Fruit fly (Drosophila melanogaster) whole organism, prepupa: ENCODE results near the gene pyd.

Source experiments
- CG3032 ChIP-seq: fragments of 200-800 bp; optimal IDR thresholded peaks from 2 replicates; lab custom pipeline; 2019; ENCODE audit warnings: missing biosample characterization, mild to moderate bottlenecking, missing genetic modification characterization, moderate library complexity
- CG6854 ChIP-seq: fragments of 200-800 bp; sonication (Bioruptor generic); optimal IDR thresholded peaks from 2 replicates; lab custom pipeline; 2017; ENCODE audit warnings: missing biosample characterization, mild to moderate bottlenecking, missing genetic modification characterization
- CG7368 ChIP-seq: fragments of 200-800 bp; sonication (Bioruptor generic); optimal IDR thresholded peaks from 3 replicates; lab custom pipeline; 2016; ENCODE audit warnings: missing biosample characterization, missing genetic modification characterization
- Gug ChIP-seq: fragments of 200-800 bp; sonication (Bioruptor generic); IDR thresholded peaks from 2 replicates; pipeline ENCODE4 v1.3.6; 2022; ENCODE audit warnings: missing biosample characterization, missing genetic modification characterization
- Hr4 ChIP-seq: fragments of 200-800 bp; sonication (Bioruptor generic); optimal IDR thresholded peaks from 3 replicates; lab custom pipeline; 2016; ENCODE audit warnings: missing biosample characterization, missing genetic modification characterization
- Lpt ChIP-seq: fragments of 200-800 bp; sonication (Bioruptor generic); optimal IDR thresholded peaks from 3 replicates; lab custom pipeline; 2016; ENCODE audit warnings: missing biosample characterization, missing genetic modification characterization
- OdsH ChIP-seq: fragments of 200-800 bp; sonication (Bioruptor generic); optimal IDR thresholded peaks from 3 replicates; lab custom pipeline; 2016; ENCODE audit warnings: missing biosample characterization, missing genetic modification characterization
- Smox ChIP-seq: fragments of 200-800 bp; sonication (Bioruptor generic); optimal IDR thresholded peaks from 3 replicates; lab custom pipeline; 2016; ENCODE audit warnings: missing biosample characterization, missing genetic modification characterization
- Sox102F ChIP-seq: fragments of 200-800 bp; sonication (Bioruptor generic); optimal IDR thresholded peaks from 2 replicates; lab custom pipeline; 2016; ENCODE audit warnings: missing biosample characterization, mild to moderate bottlenecking, missing genetic modification characterization
- acj6 ChIP-seq: fragments of 200-800 bp; sonication (Bioruptor generic); optimal IDR thresholded peaks from 3 replicates; lab custom pipeline; 2016; ENCODE audit warnings: missing biosample characterization, missing genetic modification characterization
- dac ChIP-seq: fragments of 200-800 bp; sonication (Bioruptor generic); optimal IDR thresholded peaks from 2 replicates; lab custom pipeline; 2017; ENCODE audit warnings: missing biosample characterization, mild to moderate bottlenecking, missing genetic modification characterization
- eg ChIP-seq: fragments of 200-800 bp; sonication (Bioruptor generic); IDR thresholded peaks from 3 replicates; pipeline ENCODE4 v1.3.6; 2022; ENCODE audit warnings: missing biosample characterization, missing genetic modification characterization
- salr ChIP-seq, 2 experiments: fragments of 200-800 bp; sonication (Bioruptor generic); optimal IDR thresholded peaks; 3 replicates each; lab custom pipeline; 2016 to 2018; ENCODE audit warnings: missing biosample characterization in 2 of 2, missing genetic modification characterization in 2 of 2, mild to moderate bottlenecking in 1 of 2

DNA sequence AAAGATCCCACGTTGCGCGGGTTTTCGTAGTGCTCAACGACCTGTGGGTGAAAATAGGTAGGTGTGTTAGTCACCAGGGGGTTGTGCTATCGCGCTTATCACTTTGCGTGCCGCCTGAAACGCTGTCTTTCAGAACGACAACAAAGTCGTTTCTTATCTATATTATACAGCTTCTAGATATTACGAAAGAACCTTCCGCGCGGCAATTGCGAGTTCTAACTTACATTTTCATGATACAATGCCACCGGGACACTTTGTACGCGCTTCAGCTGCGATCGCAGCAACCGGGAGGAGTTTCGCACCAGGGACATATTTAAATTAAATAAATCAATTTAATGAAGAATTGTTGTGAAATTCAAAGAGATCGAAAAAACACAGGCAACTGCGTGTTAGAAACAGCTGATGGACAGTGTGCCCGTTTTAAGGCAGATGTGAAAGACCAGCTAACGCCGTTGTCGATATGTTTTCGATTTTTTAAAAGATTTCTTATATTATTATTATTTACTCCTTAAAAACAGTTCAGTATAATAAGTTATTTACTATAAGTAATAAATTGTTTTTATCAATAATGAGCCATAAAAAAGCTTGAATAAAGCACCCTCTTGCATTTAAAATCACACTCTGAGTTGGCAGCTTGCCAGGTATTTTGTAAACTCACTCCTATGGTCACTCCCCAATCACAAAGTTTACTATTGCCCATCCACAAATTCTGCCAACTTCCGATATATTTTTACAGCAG is 107.8 kb downstream of the pyd start, which contains the start of the genes IscU and CG8379:
- TF ChIP-seq Gug (GFP tag; lab: Robert Waterston, UW), result no peak
- no peak for TF ChIP-seq OdsH (GFP tag; lab: Kevin White, UChicago)
- TF ChIP-seq Lpt (GFP tag; lab: Kevin White, UChicago), result no peak
- no peak for TF ChIP-seq acj6
- TF ChIP-seq eg, result no peak
- no peak for TF ChIP-seq CG6854 (GFP tag; lab: Kevin White, UChicago)
- no peak for TF ChIP-seq CG7368 (GFP tag; lab: Kevin White, UChicago)
- TF ChIP-seq Smox (GFP tag; lab: Kevin White, UChicago), result no peak
- TF ChIP-seq Sox102F (GFP tag; lab: Kevin White, UChicago), result no peak
- TF ChIP-seq CG3032, result peak; percentile 13
- TF ChIP-seq dac (GFP tag; lab: Kevin White, UChicago), result no peak
- no peak for TF ChIP-seq salr (GFP tag; optimal IDR thresholded peaks at IDR 0.05; lab: Kevin White, UChicago)
- TF ChIP-seq Hr4 (GFP tag; lab: Kevin White, UChicago), result no peak
